Worm (Caenorhabditis elegans) whole organism, late embryonic: ENCODE data around the gene B0244.9.
A peak's percentile ranks its signal among the peaks of the same experiment; 100 is the strongest.

Experiments used
- C38D4.7 ChIP-seq: fragments of 200-800 bp; sonication (Bioruptor generic); optimal IDR thresholded peaks from 2 replicates; lab custom pipeline; 2018; ENCODE audit warnings: mild to moderate bottlenecking, missing genetic modification characterization, moderate library complexity, missing compliant biosample characterization
- K02D7.2 ChIP-seq: sonication (generic microtip); optimal IDR thresholded peaks from 2 replicates; lab custom pipeline; 2017; ENCODE audit warnings: mild to moderate bottlenecking, missing genetic modification characterization, missing compliant biosample characterization
- T23F11.4 ChIP-seq: fragments of 200-800 bp; sonication (Bioruptor generic); optimal IDR thresholded peaks from 2 replicates; lab custom pipeline; 2018; ENCODE audit warnings: mild to moderate bottlenecking, missing genetic modification characterization, missing compliant biosample characterization
- Y22D7AL.16 ChIP-seq: sonication (generic microtip); optimal IDR thresholded peaks from 2 replicates; lab custom pipeline; 2016; ENCODE audit warnings: missing genetic modification characterization, missing compliant biosample characterization
- ahr-1 ChIP-seq: sonication (generic microtip); optimal IDR thresholded peaks from 2 replicates; lab custom pipeline; 2016; ENCODE audit warnings: missing genetic modification characterization, missing compliant biosample characterization
- ceh-18 ChIP-seq: sonication (generic microtip); optimal IDR thresholded peaks from 2 replicates; lab custom pipeline; 2016; ENCODE audit warnings: missing genetic modification characterization, missing compliant biosample characterization
- ceh-19 ChIP-seq: fragments of 200-800 bp; sonication (Bioruptor generic); optimal IDR thresholded peaks from 2 replicates; lab custom pipeline; 2018; ENCODE audit warnings: mild to moderate bottlenecking, missing genetic modification characterization, missing compliant biosample characterization
- ceh-2 ChIP-seq: sonication (generic microtip); optimal IDR thresholded peaks from 2 replicates; lab custom pipeline; 2016; ENCODE audit warnings: missing genotype, missing genetic modification characterization, missing compliant biosample characterization
- ceh-24 ChIP-seq: sonication (generic microtip); optimal IDR thresholded peaks from 2 replicates; lab custom pipeline; 2016; ENCODE audit warnings: mild to moderate bottlenecking, missing genetic modification characterization, missing compliant biosample characterization
- ceh-31 ChIP-seq: sonication (generic microtip); optimal IDR thresholded peaks from 2 replicates; lab custom pipeline; 2016; ENCODE audit warnings: missing genetic modification characterization, missing compliant biosample characterization
- ceh-34 ChIP-seq: sonication (generic microtip); optimal IDR thresholded peaks from 2 replicates; lab custom pipeline; 2016; ENCODE audit warnings: mild to moderate bottlenecking, missing genetic modification characterization, missing compliant biosample characterization
- ceh-45 ChIP-seq: fragments of 200-800 bp; sonication (Bioruptor generic); IDR thresholded peaks from 2 replicates; pipeline ENCODE4 v1.3.6; 2022; ENCODE audit warnings: missing genetic modification reagents, missing genetic modification characterization, missing compliant biosample characterization
- ceh-48 ChIP-seq: sonication (generic microtip); optimal IDR thresholded peaks from 2 replicates; lab custom pipeline; 2016; ENCODE audit warnings: missing genetic modification characterization, inconsistent platforms, missing compliant biosample characterization
- dmd-4 ChIP-seq: sonication (generic microtip); optimal IDR thresholded peaks from 2 replicates; lab custom pipeline; 2016; ENCODE audit warnings: borderline replicate concordance, missing genetic modification characterization, missing compliant biosample characterization
- dve-1 ChIP-seq: sonication (generic microtip); optimal IDR thresholded peaks from 2 replicates; lab custom pipeline; 2017; ENCODE audit warnings: antibody characterized with exemption, mild to moderate bottlenecking, missing genetic modification characterization, missing compliant biosample characterization
- elt-2 ChIP-seq: sonication (generic microtip); optimal IDR thresholded peaks from 2 replicates; lab custom pipeline; 2016; ENCODE audit warnings: missing genetic modification reagents, missing genetic modification characterization, missing compliant biosample characterization
- ets-4 ChIP-seq: sonication (generic microtip); optimal IDR thresholded peaks from 2 replicates; lab custom pipeline; 2016; ENCODE audit warnings: missing genetic modification characterization, missing compliant biosample characterization
- fax-1 ChIP-seq: sonication (generic microtip); optimal IDR thresholded peaks from 2 replicates; lab custom pipeline; 2016; ENCODE audit warnings: missing genotype, missing genetic modification characterization, missing compliant biosample characterization
- fkh-10 ChIP-seq: fragments of 150-350 bp; optimal IDR thresholded peaks from 2 replicates; lab custom pipeline; 2014; ENCODE audit warnings: missing biosample characterization, missing genetic modification reagents, missing genetic modification characterization
- gmeb-2 ChIP-seq: sonication (generic microtip); optimal IDR thresholded peaks from 2 replicates; lab custom pipeline; 2016; ENCODE audit warnings: missing genetic modification characterization, inconsistent platforms, missing compliant biosample characterization
- hlh-13 ChIP-seq: fragments of 200-800 bp; sonication (Bioruptor generic); optimal IDR thresholded peaks from 2 replicates; lab custom pipeline; 2018; ENCODE audit warnings: mild to moderate bottlenecking, missing genetic modification characterization, missing compliant biosample characterization
- hlh-15 ChIP-seq: sonication (generic microtip); optimal IDR thresholded peaks from 2 replicates; lab custom pipeline; 2016; ENCODE audit warnings: missing genetic modification characterization, missing compliant biosample characterization
- hlh-6 ChIP-seq: sonication (generic microtip); optimal IDR thresholded peaks from 2 replicates; lab custom pipeline; 2016; ENCODE audit warnings: missing genotype, missing genetic modification characterization, missing compliant biosample characterization
- hlh-8 ChIP-seq: sonication (generic microtip); optimal IDR thresholded peaks from 2 replicates; lab custom pipeline; 2016; ENCODE audit warnings: missing genotype, missing genetic modification characterization, missing compliant biosample characterization
- lim-6 ChIP-seq: sonication (generic microtip); optimal IDR thresholded peaks from 2 replicates; lab custom pipeline; 2016; ENCODE audit warnings: missing genetic modification characterization, missing compliant biosample characterization
- madf-2 ChIP-seq: sonication (generic microtip); optimal IDR thresholded peaks from 2 replicates; lab custom pipeline; 2017; ENCODE audit warnings: missing genetic modification characterization, missing compliant biosample characterization
- mec-3 ChIP-seq: sonication (generic microtip); optimal IDR thresholded peaks from 2 replicates; lab custom pipeline; 2016; ENCODE audit warnings: borderline replicate concordance, missing genetic modification characterization, missing compliant biosample characterization
- nfya-1 ChIP-seq: sonication (generic microtip); optimal IDR thresholded peaks from 2 replicates; lab custom pipeline; 2017; ENCODE audit warnings: missing genetic modification characterization, mild to moderate bottlenecking, missing compliant biosample characterization, antibody characterized with exemption, moderate library complexity
- nhr-11 ChIP-seq: fragments of 150-350 bp; optimal IDR thresholded peaks from 2 replicates; lab custom pipeline; 2014; ENCODE audit warnings: missing biosample characterization, missing genetic modification characterization
- nhr-232 ChIP-seq: sonication (generic microtip); optimal IDR thresholded peaks from 2 replicates; lab custom pipeline; 2016; ENCODE audit warnings: missing genetic modification characterization, missing compliant biosample characterization
- odd-2 ChIP-seq: sonication (generic microtip); optimal IDR thresholded peaks from 2 replicates; lab custom pipeline; 2017; ENCODE audit warnings: antibody characterized with exemption, mild to moderate bottlenecking, missing genetic modification characterization, missing compliant biosample characterization
- pag-3 ChIP-seq: sonication (generic microtip); optimal IDR thresholded peaks from 2 replicates; lab custom pipeline; 2016; ENCODE audit warnings: missing compliant biosample characterization, missing genetic modification characterization, borderline replicate concordance
- pax-1 ChIP-seq: fragments of 150-350 bp; optimal IDR thresholded peaks from 2 replicates; lab custom pipeline; 2014; ENCODE audit warnings: missing biosample characterization, missing genetic modification characterization
- pha-4 ChIP-seq: fragments of 150-350 bp; optimal IDR thresholded peaks from 2 replicates; lab custom pipeline; 2018; ENCODE audit warnings: missing biosample characterization, missing genetic modification reagents, missing genetic modification characterization
- pros-1 ChIP-seq: fragments of 150-350 bp; optimal IDR thresholded peaks from 2 replicates; lab custom pipeline; 2014; ENCODE audit warnings: missing biosample characterization, missing genetic modification reagents, missing genetic modification characterization
- ref-2 ChIP-seq: sonication (generic microtip); optimal IDR thresholded peaks from 2 replicates; lab custom pipeline; 2016; ENCODE audit warnings: missing genetic modification characterization, missing compliant biosample characterization
- sdc-2 ChIP-seq: sonication (generic microtip); optimal IDR thresholded peaks from 2 replicates; lab custom pipeline; 2016; ENCODE audit warnings: missing genotype, missing genetic modification characterization, missing compliant biosample characterization
- sox-2 ChIP-seq: fragments of 200-800 bp; sonication (Bioruptor generic); IDR thresholded peaks from 2 replicates; pipeline ENCODE4 v1.3.6; 2022; ENCODE audit warnings: missing genetic modification reagents, missing genetic modification characterization, missing compliant biosample characterization
- sox-4 ChIP-seq: sonication (generic microtip); optimal IDR thresholded peaks from 2 replicates; lab custom pipeline; 2017; ENCODE audit warnings: mild to moderate bottlenecking, missing genetic modification characterization, inconsistent platforms, missing compliant biosample characterization
- syd-9 ChIP-seq: sonication (generic microtip); optimal IDR thresholded peaks from 2 replicates; lab custom pipeline; 2016; ENCODE audit warnings: mild to moderate bottlenecking, missing genetic modification characterization, moderate library complexity, missing compliant biosample characterization
- tbx-2 ChIP-seq: sonication (generic microtip); optimal IDR thresholded peaks from 2 replicates; lab custom pipeline; 2016; ENCODE audit warnings: missing genetic modification characterization, missing compliant biosample characterization
- tbx-7 ChIP-seq: sonication (generic microtip); optimal IDR thresholded peaks from 2 replicates; lab custom pipeline; 2016; ENCODE audit warnings: missing genotype, missing genetic modification characterization, missing compliant biosample characterization
- ttx-3 ChIP-seq: sonication (generic microtip); optimal IDR thresholded peaks from 2 replicates; lab custom pipeline; 2016; ENCODE audit warnings: missing genetic modification reagents, missing genetic modification characterization, missing compliant biosample characterization
- unc-42 ChIP-seq: sonication (generic microtip); optimal IDR thresholded peaks from 2 replicates; lab custom pipeline; 2016; ENCODE audit warnings: missing genotype, missing genetic modification characterization, missing compliant biosample characterization
- unc-86 ChIP-seq: sonication (generic microtip); optimal IDR thresholded peaks from 2 replicates; lab custom pipeline; 2016; ENCODE audit warnings: missing genetic modification characterization, missing compliant biosample characterization
- zip-5 ChIP-seq: sonication (generic microtip); optimal IDR thresholded peaks from 2 replicates; lab custom pipeline; 2016; ENCODE audit warnings: missing genetic modification characterization, missing compliant biosample characterization
- ztf-16 ChIP-seq: sonication (generic microtip); optimal IDR thresholded peaks from 2 replicates; lab custom pipeline; 2017; ENCODE audit warnings: missing genetic modification characterization, missing compliant biosample characterization

The B0244.9 gene

ce11 chrIII:5692690-5693089, 38.1 kb downstream of the B0244.9 start, which contains the start of the genes abi-1 and arle-14:
Gene abi-1 (minus strand): TSS chrIII:5692740.
Gene arle-14 (plus strand): TSS chrIII:5692906.
- no peak for TF ChIP-seq sox-2 (GFP tag; lab: Robert Waterston, UW)
- peak; percentile 19 for TF ChIP-seq ttx-3 (tag; lab: Kevin White, UChicago)
- no peak for TF ChIP-seq ceh-45 (GFP tag; lab: Robert Waterston, UW)
- peak; percentile 7 for TF ChIP-seq nfya-1 (tag; lab: Kevin White, UChicago)
- peak; percentile 54 for TF ChIP-seq unc-42 (tag; lab: Kevin White, UChicago)
- no peak for TF ChIP-seq zip-5 (tag; lab: Kevin White, UChicago)
- peak; percentile 20 for TF ChIP-seq ceh-31 (tag; lab: Kevin White, UChicago)
- TF ChIP-seq ets-4 (tag; lab: Kevin White, UChicago) = peak; percentile 11

- TF ChIP-seq tbx-7 (no peak), hlh-13 (GFP tag; lab: Kevin White, UChicago) (no peak), hlh-6 (no peak), gmeb-2 (tag; lab: Kevin White, UChicago) (no peak), pha-4 (no peak), sox-4 (no peak), mec-3 (tag; lab: Kevin White, UChicago) (no peak), pag-3 (tag; lab: Kevin White, UChicago) (no peak), C38D4.7 (GFP tag; lab: Kevin White, UChicago) (no peak), hlh-15 (tag; lab: Kevin White, UChicago) (no peak), ztf-16 (tag; lab: Kevin White, UChicago) (no peak), ceh-31 (tag; lab: Kevin White, UChicago) (no peak), unc-86 (tag; lab: Kevin White, UChicago) (no peak), ahr-1 (no peak)
Observed at ce11 chrIII:5691826-5692225, 39.0 kb downstream of the B0244.9 start.

- peak; percentile 36 for TF ChIP-seq ets-4 (tag; lab: Kevin White, UChicago)
- no peak for TF ChIP-seq fax-1
- peak; percentile 32 for TF ChIP-seq nfya-1 (tag; lab: Kevin White, UChicago)
- no peak for TF ChIP-seq sdc-2 (tag; lab: Kevin White, UChicago)
- peak; percentile 25 for TF ChIP-seq ceh-2 (tag; lab: Kevin White, UChicago)
- TF ChIP-seq Y22D7AL.16 (tag; lab: Kevin White, UChicago) = no peak
- TF ChIP-seq ttx-3 (tag; lab: Kevin White, UChicago) = no peak
- TF ChIP-seq ref-2 (tag; lab: Kevin White, UChicago) = no peak
- no peak for TF ChIP-seq dmd-4 (tag; lab: Kevin White, UChicago)
- TF ChIP-seq hlh-8 = no peak
- TF ChIP-seq zip-5 (tag; lab: Kevin White, UChicago) = no peak
- no peak for TF ChIP-seq pha-4
- peak; percentile 31 for TF ChIP-seq ceh-18 (tag; lab: Kevin White, UChicago)
- TF ChIP-seq K02D7.2 (tag; lab: Kevin White, UChicago) = no peak
- TF ChIP-seq fkh-10 (GFP tag; lab: Kevin White, UChicago) = no peak
- TF ChIP-seq odd-2 = no peak
- no peak for TF ChIP-seq unc-42 (tag; lab: Kevin White, UChicago)
- TF ChIP-seq ceh-48 (tag; lab: Kevin White, UChicago) = no peak
- TF ChIP-seq ceh-24 = no peak
- peak; percentile 50 for TF ChIP-seq tbx-2 (tag; lab: Kevin White, UChicago)
- TF ChIP-seq gmeb-2 (tag; lab: Kevin White, UChicago) = no peak
- no peak for TF ChIP-seq ceh-45 (GFP tag; lab: Robert Waterston, UW)
- TF ChIP-seq ceh-34 (tag; lab: Kevin White, UChicago) = peak; percentile 29
- TF ChIP-seq ceh-31 (tag; lab: Kevin White, UChicago) = peak; percentile 24
- no peak for TF ChIP-seq pros-1
- TF ChIP-seq madf-2 (tag; lab: Kevin White, UChicago) = no peak
- TF ChIP-seq nhr-232 (tag; lab: Kevin White, UChicago) = no peak
- no peak for TF ChIP-seq T23F11.4 (GFP tag; lab: Kevin White, UChicago)
- TF ChIP-seq hlh-15 (tag; lab: Kevin White, UChicago) = no peak
- no peak for TF ChIP-seq ahr-1
- TF ChIP-seq mec-3 (tag; lab: Kevin White, UChicago) = no peak
- TF ChIP-seq syd-9 (tag; lab: Kevin White, UChicago) = no peak
- no peak for TF ChIP-seq pax-1 (tag; lab: Kevin White, UChicago)
- TF ChIP-seq nhr-11 = no peak
- no peak for TF ChIP-seq ceh-19
- TF ChIP-seq elt-2 (tag; lab: Kevin White, UChicago) = no peak
- TF ChIP-seq lim-6 = no peak
- TF ChIP-seq sox-2 (GFP tag; lab: Robert Waterston, UW) = no peak
- TF ChIP-seq dve-1 (tag; lab: Kevin White, UChicago) = no peak
- no peak for TF ChIP-seq pag-3 (tag; lab: Kevin White, UChicago)
Observed at ce11 chrIII:5688246-5688645, 42.6 kb downstream of the B0244.9 start.
